Worm (Caenorhabditis elegans) whole organism, L1 larva: ENCODE data around the gene fbxa-66.

Experiments used
- F16B12.6 ChIP-seq: fragments of 150-350 bp; optimal IDR thresholded peaks from 2 replicates; lab custom pipeline; 2014; ENCODE audit warnings: missing biosample characterization, missing genetic modification characterization
- Y116A8C.19 ChIP-seq: sonication (generic microtip); optimal IDR thresholded peaks from 2 replicates; lab custom pipeline; 2016; ENCODE audit warnings: missing compliant biosample characterization, missing genetic modification characterization, borderline replicate concordance
- ceh-63 ChIP-seq: fragments of 200-800 bp; sonication (Bioruptor generic); optimal IDR thresholded peaks from 2 replicates; lab custom pipeline; 2018; ENCODE audit warnings: mild to moderate bottlenecking, missing genetic modification characterization, missing compliant biosample characterization
- ceh-8 ChIP-seq: fragments of 200-800 bp; sonication (Bioruptor generic); optimal IDR thresholded peaks from 2 replicates; lab custom pipeline; 2018; ENCODE audit warnings: mild to moderate bottlenecking, missing genetic modification characterization, moderate library complexity, missing compliant biosample characterization
- ceh-90 ChIP-seq: sonication (generic microtip); optimal IDR thresholded peaks from 2 replicates; lab custom pipeline; 2016; ENCODE audit warnings: missing genetic modification characterization, missing compliant biosample characterization
- dsc-1 ChIP-seq: sonication (generic microtip); optimal IDR thresholded peaks from 2 replicates; lab custom pipeline; 2016; ENCODE audit warnings: mild to moderate bottlenecking, missing genetic modification characterization, missing compliant biosample characterization
- efl-1 ChIP-seq, 4 experiments: fragments of 150-350 bp; optimal IDR thresholded peaks in 3 of 4; peaks in 1 of 4; 1 replicate in 1 of 4; 2 replicates in 3 of 4; lab custom pipeline; 2014; ENCODE audit warnings: missing biosample characterization in 2 of 4, missing genetic modification characterization in 2 of 4, missing genetic modification reagents in 2 of 4
- efl-3 ChIP-seq: fragments of 200-800 bp; sonication (Bioruptor generic); optimal IDR thresholded peaks from 2 replicates; lab custom pipeline; 2018; ENCODE audit warnings: mild to moderate bottlenecking, missing genetic modification characterization, missing compliant biosample characterization
- elt-2 ChIP-seq: sonication (generic microtip); optimal IDR thresholded peaks from 2 replicates; lab custom pipeline; 2016; ENCODE audit warnings: missing genetic modification characterization, mild to moderate bottlenecking, inconsistent platforms, missing compliant biosample characterization, missing genetic modification reagents
- ets-5 ChIP-seq: fragments of 200-800 bp; sonication (Bioruptor generic); IDR thresholded peaks from 2 replicates; pipeline ENCODE4 v1.3.6; 2022; ENCODE audit warnings: missing genetic modification characterization, missing compliant biosample characterization
- fkh-4 ChIP-seq: sonication (generic microtip); optimal IDR thresholded peaks from 2 replicates; lab custom pipeline; 2016; ENCODE audit warnings: missing compliant biosample characterization, missing genetic modification characterization, borderline replicate concordance
- grh-1 ChIP-seq: fragments of 200-800 bp; sonication (Bioruptor generic); IDR thresholded peaks from 2 replicates; pipeline ENCODE4 v1.3.6; 2022; ENCODE audit warnings: missing genetic modification reagents, missing genetic modification characterization, missing compliant biosample characterization
- hlh-17 ChIP-seq: fragments of 200-800 bp; sonication (Bioruptor generic); optimal IDR thresholded peaks from 2 replicates; lab custom pipeline; 2018; ENCODE audit warnings: missing genetic modification characterization, mild to moderate bottlenecking, missing compliant biosample characterization, moderate library complexity, borderline replicate concordance
- hpl-2 ChIP-seq: fragments of 150-350 bp; optimal IDR thresholded peaks from 2 replicates; lab custom pipeline; 2014; ENCODE audit warnings: missing biosample characterization, missing genetic modification reagents, missing genetic modification characterization
- jun-1 ChIP-seq: fragments of 150-350 bp; optimal IDR thresholded peaks from 2 replicates; lab custom pipeline; 2014; ENCODE audit warnings: missing biosample characterization, missing genetic modification reagents, missing genetic modification characterization
- lin-13 ChIP-seq: fragments of 150-350 bp; optimal IDR thresholded peaks from 2 replicates; lab custom pipeline; 2014; ENCODE audit warnings: missing biosample characterization, missing genetic modification reagents, missing genetic modification characterization
- lin-14 ChIP-seq: fragments of 200-800 bp; sonication (Bioruptor generic); optimal IDR thresholded peaks from 2 replicates; lab custom pipeline; 2018; ENCODE audit warnings: mild to moderate bottlenecking, missing genetic modification characterization, moderate library complexity, missing compliant biosample characterization
- lin-15B ChIP-seq: fragments of 150-350 bp; sonication (generic microtip); optimal IDR thresholded peaks from 3 replicates; lab custom pipeline; 2014; ENCODE audit warnings: missing biosample characterization, missing genetic modification characterization
- lin-35 ChIP-seq, 2 experiments: fragments of 150-350 bp; optimal IDR thresholded peaks; 2 replicates each; lab custom pipeline; 2014; ENCODE audit warnings: missing biosample characterization in 2 of 2, missing genetic modification characterization in 2 of 2, missing genetic modification reagents in 2 of 2
- lin-39 ChIP-seq: fragments of 150-350 bp; optimal IDR thresholded peaks from 2 replicates; lab custom pipeline; 2014; ENCODE audit warnings: missing biosample characterization, missing genetic modification reagents, missing genetic modification characterization
- lsy-2 ChIP-seq, 2 experiments: fragments of 150-350 bp; optimal IDR thresholded peaks; 2 replicates each; lab custom pipeline; 2014; ENCODE audit warnings: missing biosample characterization in 2 of 2, missing genetic modification characterization in 2 of 2
- mab-9 ChIP-seq: fragments of 200-800 bp; sonication (Bioruptor generic); IDR thresholded peaks from 2 replicates; pipeline ENCODE4 v1.3.6; 2022; ENCODE audit warnings: missing genetic modification reagents, missing genetic modification characterization, missing compliant biosample characterization
- nhr-11 ChIP-seq: fragments of 150-350 bp; optimal IDR thresholded peaks from 2 replicates; lab custom pipeline; 2014; ENCODE audit warnings: missing biosample characterization, missing genetic modification characterization
- nhr-12 ChIP-seq: sonication (generic microtip); optimal IDR thresholded peaks from 2 replicates; lab custom pipeline; 2017; ENCODE audit warnings: missing biosample characterization, missing genetic modification characterization
- nhr-20 ChIP-seq: sonication (generic microtip); optimal IDR thresholded peaks from 2 replicates; lab custom pipeline; 2016; ENCODE audit warnings: mild to moderate bottlenecking, missing genetic modification characterization, missing compliant biosample characterization
- nhr-237 ChIP-seq: fragments of 150-350 bp; optimal IDR thresholded peaks from 2 replicates; lab custom pipeline; 2014; ENCODE audit warnings: missing biosample characterization, missing genetic modification characterization
- nhr-47 ChIP-seq: sonication (generic microtip); optimal IDR thresholded peaks from 2 replicates; lab custom pipeline; 2016; ENCODE audit warnings: mild to moderate bottlenecking, missing genetic modification characterization, moderate library complexity, missing compliant biosample characterization
- nhr-85 ChIP-seq: sonication (generic microtip); peaks from one replicate; lab custom pipeline; 2016; ENCODE audit warnings: missing genetic modification characterization, inconsistent platforms, missing compliant biosample characterization
- pag-3 ChIP-seq: sonication (generic microtip); optimal IDR thresholded peaks from 2 replicates; lab custom pipeline; 2017; ENCODE audit warnings: missing genetic modification characterization, mild to moderate bottlenecking, missing compliant biosample characterization, antibody characterized with exemption, borderline replicate concordance; ENCODE audit not compliant: insufficient read depth
- pqm-1 ChIP-seq: sonication (generic microtip); optimal IDR thresholded peaks from 3 replicates; lab custom pipeline; 2017; ENCODE audit warnings: missing biosample characterization, missing genetic modification characterization
- rnt-1 ChIP-seq: sonication (generic microtip); optimal IDR thresholded peaks from 2 replicates; lab custom pipeline; 2016; ENCODE audit warnings: mild to moderate bottlenecking, missing genetic modification characterization, moderate library complexity, missing compliant biosample characterization
- skn-1 ChIP-seq: fragments of 150-350 bp; optimal IDR thresholded peaks from 2 replicates; lab custom pipeline; 2014; ENCODE audit warnings: missing biosample characterization, missing genetic modification characterization
- snu-23 ChIP-seq: sonication (generic microtip); optimal IDR thresholded peaks from 2 replicates; lab custom pipeline; 2016; ENCODE audit warnings: missing genetic modification characterization, missing compliant biosample characterization
- sptf-1 ChIP-seq: fragments of 150-350 bp; optimal IDR thresholded peaks from 2 replicates; lab custom pipeline; 2014; ENCODE audit warnings: missing biosample characterization, missing genetic modification characterization
- tbx-2 ChIP-seq: sonication (generic microtip); optimal IDR thresholded peaks from 2 replicates; lab custom pipeline; 2016; ENCODE audit warnings: missing genetic modification characterization, missing compliant biosample characterization
- tlp-1 ChIP-seq: fragments of 150-350 bp; optimal IDR thresholded peaks from 2 replicates; lab custom pipeline; 2014; ENCODE audit warnings: missing biosample characterization, missing genetic modification characterization
- unc-130 ChIP-seq: fragments of 150-350 bp; optimal IDR thresholded peaks from 2 replicates; lab custom pipeline; 2017; ENCODE audit warnings: missing biosample characterization, missing genetic modification characterization, inconsistent platforms
- unc-30 ChIP-seq: sonication (generic microtip); optimal IDR thresholded peaks from 2 replicates; lab custom pipeline; 2017; ENCODE audit warnings: missing biosample characterization, missing genetic modification characterization
- xbp-1 ChIP-seq: sonication (generic microtip); optimal IDR thresholded peaks from 2 replicates; lab custom pipeline; 2016; ENCODE audit warnings: missing genetic modification characterization, missing compliant biosample characterization

The fbxa-66 gene

ce11 chrIII:2304867-2305266, 9.0 kb downstream of the fbxa-66 start, which contains the start of gene Y54F10BM.9 (continued):
- TF ChIP-seq grh-1 (GFP tag; lab: Robert Waterston, UW) (no peak), nhr-237 (tag; lab: Kevin White, UChicago) (no peak), mab-9 (no peak), F16B12.6 (tag; lab: Kevin White, UChicago) (no peak), unc-30 (no peak), jun-1 (tag; lab: Kevin White, UChicago) (no peak), ets-5 (GFP tag; lab: Robert Waterston, UW) (no peak), hlh-17 (GFP tag; lab: Kevin White, UChicago) (no peak), tlp-1 (no peak), lin-15B (tag; lab: Kevin White, UChicago) (no peak), unc-130 (tag; lab: Kevin White, UChicago) (no peak), sptf-1 (tag; lab: Kevin White, UChicago) (no peak), nhr-11 (no peak), elt-2 (tag; lab: Kevin White, UChicago) (no peak), hpl-2 (no peak), lin-13 (GFP tag; lab: Kevin White, UChicago) (no peak), pqm-1 (tag; lab: Kevin White, UChicago) (no peak), ceh-8 (GFP tag; lab: Kevin White, UChicago) (no peak), pag-3 (no peak), Y116A8C.19 (tag; lab: Kevin White, UChicago) (no peak), ceh-90 (tag; lab: Kevin White, UChicago) (no peak), lin-14 (GFP tag; lab: Kevin White, UChicago) (no peak), ceh-63 (GFP tag; lab: Kevin White, UChicago) (no peak), dsc-1 (peak; percentile 23), tbx-2 (tag; lab: Kevin White, UChicago) (peak; percentile 13), rnt-1 (tag; lab: Kevin White, UChicago) (peak; percentile 53), xbp-1 (tag; lab: Kevin White, UChicago) (no peak), skn-1 (tag; lab: Kevin White, UChicago) (no peak), nhr-12 (tag; lab: Kevin White, UChicago) (no peak), nhr-85 (no peak)

DNA sequence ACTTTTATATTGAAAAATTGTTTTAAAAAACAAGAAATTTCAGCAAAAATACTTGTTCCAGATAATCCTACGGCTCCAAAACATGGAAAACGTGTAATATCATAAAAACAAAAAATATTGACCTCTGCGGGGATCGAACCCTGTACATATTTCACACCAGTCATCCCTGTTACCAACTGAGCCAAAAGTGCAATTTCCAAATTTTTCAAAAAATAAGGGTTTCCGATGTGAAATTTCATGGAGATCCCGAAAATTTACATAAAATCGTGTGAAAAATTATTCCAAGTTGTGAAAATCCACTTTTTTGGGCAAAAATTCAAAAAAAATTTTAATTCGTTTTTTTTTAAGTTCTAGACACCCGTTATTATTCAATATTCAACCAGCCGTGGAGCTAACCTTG, 9.7 kb downstream of the fbxa-66 start:
- TF ChIP-seq efl-1 (optimal IDR thresholded peaks at IDR 0.05; lab: Kevin White, UChicago) (no peak), efl-1 (GFP tag; optimal IDR thresholded peaks at IDR 0.05 in 1 of 2; lab: Kevin White, UChicago) (peak in 1 of 2 experiments; percentile 26), snu-23 (GFP tag; lab: Kevin White, UChicago) (no peak)

DNA sequence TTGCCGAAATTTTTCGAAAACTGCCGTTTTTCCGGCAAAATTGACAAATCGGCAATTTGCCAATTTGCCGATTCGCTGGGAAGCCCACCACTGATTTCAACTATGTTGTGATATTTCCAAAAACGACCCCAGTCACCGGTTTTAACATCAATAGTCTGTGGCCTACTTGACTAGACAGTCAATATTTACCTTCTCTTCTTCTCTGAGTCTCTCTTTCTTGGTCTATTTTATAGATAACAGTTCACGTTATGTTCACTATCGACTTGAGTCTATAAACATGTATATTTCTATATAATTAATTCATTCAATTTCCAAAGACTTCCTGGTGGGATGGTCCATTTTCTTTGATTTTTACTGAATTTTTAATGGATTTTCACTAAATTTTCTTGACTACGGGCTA, 19.1 kb downstream of the fbxa-66 start:
- TF ChIP-seq nhr-47 (tag; lab: Kevin White, UChicago), result no peak
- TF ChIP-seq sptf-1 (tag; lab: Kevin White, UChicago), result no peak
- no peak for TF ChIP-seq lin-39
- no peak for TF ChIP-seq tlp-1
- TF ChIP-seq mab-9, result no peak
- TF ChIP-seq nhr-20 (tag; lab: Kevin White, UChicago), result no peak
- TF ChIP-seq efl-1 (optimal IDR thresholded peaks at IDR 0.05; lab: Kevin White, UChicago), result no peak
- peak in 1 of 2 experiments; percentile 80 for TF ChIP-seq efl-1 (GFP tag; optimal IDR thresholded peaks at IDR 0.05 in 1 of 2; lab: Kevin White, UChicago)
- TF ChIP-seq rnt-1 (tag; lab: Kevin White, UChicago), result no peak
- no peak for TF ChIP-seq lsy-2 (tag; optimal IDR thresholded peaks at IDR 0.05; lab: Kevin White, UChicago)
- no peak for TF ChIP-seq fkh-4
- TF ChIP-seq lin-35 (GFP tag; optimal IDR thresholded peaks at IDR 0.05; lab: Kevin White, UChicago), result peak in 1 of 2 experiments; percentile 8
- TF ChIP-seq hlh-17 (GFP tag; lab: Kevin White, UChicago), result no peak
- TF ChIP-seq elt-2 (tag; lab: Kevin White, UChicago), result no peak
- TF ChIP-seq efl-3 (GFP tag; lab: Kevin White, UChicago), result no peak
- TF ChIP-seq ceh-63 (GFP tag; lab: Kevin White, UChicago), result no peak
